Worm (Caenorhabditis elegans): ENCODE measurements around the gene end-3.
A peak's percentile ranks its signal among the peaks of the same experiment; 100 is the strongest.

DNA sequence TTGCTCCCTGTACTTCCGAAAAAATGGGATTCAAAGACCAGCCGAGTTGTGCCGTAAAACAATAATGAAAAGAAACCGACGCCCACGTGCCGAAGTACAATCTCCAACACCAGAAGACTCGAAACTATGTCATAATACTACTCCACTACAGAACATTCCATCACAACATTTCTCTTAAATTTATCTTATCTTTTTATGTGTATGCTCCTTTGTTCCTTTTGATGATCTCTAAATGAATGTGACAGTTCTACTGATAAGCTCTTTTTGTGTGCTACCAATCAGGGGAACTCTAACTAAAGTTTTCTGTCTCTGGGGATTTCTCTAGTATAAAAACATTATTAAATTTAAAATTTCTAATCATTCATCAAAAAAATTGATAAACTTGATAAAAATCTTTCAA is 27.7 kb upstream of the end-3 start:
- TF ChIP-seq him-1 (tag; optimal IDR thresholded peaks at IDR 0.05) (no peak), snpc-4 (GFP tag; optimal IDR thresholded peaks at IDR 0.05) (no peak), snpc-4 (tag; optimal IDR thresholded peaks at IDR 0.05) (peak in 1 of 4 experiments; percentile 3)

All from whole organism, young adult.